Worm (Caenorhabditis elegans) whole organism, late embryonic: ENCODE data around the gene srw-9.

Experiments
- F13H6.1 ChIP-seq: sonication (generic microtip); optimal IDR thresholded peaks from 2 replicates; lab custom pipeline; 2016; ENCODE audit warnings: missing genetic modification characterization, missing compliant biosample characterization
- K09A11.1 ChIP-seq: sonication (generic microtip); optimal IDR thresholded peaks from 2 replicates; lab custom pipeline; 2017; ENCODE audit warnings: antibody characterized with exemption, mild to moderate bottlenecking, missing genetic modification characterization, missing compliant biosample characterization; ENCODE audit not compliant: insufficient read depth
- ceh-19 ChIP-seq: fragments of 200-800 bp; sonication (Bioruptor generic); optimal IDR thresholded peaks from 2 replicates; lab custom pipeline; 2018; ENCODE audit warnings: mild to moderate bottlenecking, missing genetic modification characterization, missing compliant biosample characterization
- ceh-45 ChIP-seq: fragments of 200-800 bp; sonication (Bioruptor generic); IDR thresholded peaks from 2 replicates; pipeline ENCODE4 v1.3.6; 2022; ENCODE audit warnings: missing genetic modification reagents, missing genetic modification characterization, missing compliant biosample characterization
- dmd-4 ChIP-seq: sonication (generic microtip); optimal IDR thresholded peaks from 2 replicates; lab custom pipeline; 2016; ENCODE audit warnings: borderline replicate concordance, missing genetic modification characterization, missing compliant biosample characterization
- eyg-1 ChIP-seq: sonication (generic microtip); optimal IDR thresholded peaks from 2 replicates; lab custom pipeline; 2016; ENCODE audit warnings: missing genotype, missing genetic modification characterization, missing compliant biosample characterization
- fax-1 ChIP-seq: sonication (generic microtip); optimal IDR thresholded peaks from 2 replicates; lab custom pipeline; 2016; ENCODE audit warnings: missing genotype, missing genetic modification characterization, missing compliant biosample characterization
- fkh-6 ChIP-seq: sonication (generic microtip); optimal IDR thresholded peaks from 2 replicates; lab custom pipeline; 2016; ENCODE audit warnings: missing genetic modification characterization, missing compliant biosample characterization
- hlh-30 ChIP-seq: sonication (generic microtip); optimal IDR thresholded peaks from 2 replicates; lab custom pipeline; 2017; ENCODE audit warnings: antibody characterized with exemption, missing genetic modification characterization, missing compliant biosample characterization; ENCODE audit not compliant: insufficient read depth
- lim-6 ChIP-seq: sonication (generic microtip); optimal IDR thresholded peaks from 2 replicates; lab custom pipeline; 2016; ENCODE audit warnings: missing genetic modification characterization, missing compliant biosample characterization
- lin-11 ChIP-seq: fragments of 200-800 bp; sonication (Bioruptor generic); optimal IDR thresholded peaks from 2 replicates; lab custom pipeline; 2018; ENCODE audit warnings: mild to moderate bottlenecking, missing genetic modification characterization, missing compliant biosample characterization
- npax-4 ChIP-seq: sonication (generic microtip); optimal IDR thresholded peaks from 2 replicates; lab custom pipeline; 2016; ENCODE audit warnings: missing genetic modification characterization, missing compliant biosample characterization
- pax-1 ChIP-seq: fragments of 150-350 bp; optimal IDR thresholded peaks from 2 replicates; lab custom pipeline; 2014; ENCODE audit warnings: missing biosample characterization, missing genetic modification characterization
- pha-4 ChIP-seq: fragments of 150-350 bp; optimal IDR thresholded peaks from 2 replicates; lab custom pipeline; 2018; ENCODE audit warnings: missing biosample characterization, missing genetic modification reagents, missing genetic modification characterization
- sox-2 ChIP-seq: fragments of 200-800 bp; sonication (Bioruptor generic); IDR thresholded peaks from 2 replicates; pipeline ENCODE4 v1.3.6; 2022; ENCODE audit warnings: missing genetic modification reagents, missing genetic modification characterization, missing compliant biosample characterization
- unc-42 ChIP-seq: sonication (generic microtip); optimal IDR thresholded peaks from 2 replicates; lab custom pipeline; 2016; ENCODE audit warnings: missing genotype, missing genetic modification characterization, missing compliant biosample characterization
- ztf-16 ChIP-seq: sonication (generic microtip); optimal IDR thresholded peaks from 2 replicates; lab custom pipeline; 2017; ENCODE audit warnings: missing genetic modification characterization, missing compliant biosample characterization

The srw-9 gene

ce11 chrIII:12807726-12808125 is 50.3 kb downstream of the srw-9 start, which contains the start of gene BE10.3:
BE10.3 (plus strand) TSS chrIII:12808026.
- TF ChIP-seq ceh-19 (GFP tag; lab: Kevin White, UChicago) (no peak), K09A11.1 (tag; lab: Kevin White, UChicago) (no peak), hlh-30 (tag; lab: Kevin White, UChicago) (no peak), F13H6.1 (tag; lab: Kevin White, UChicago) (no peak), ztf-16 (tag; lab: Kevin White, UChicago) (no peak), unc-42 (tag; lab: Kevin White, UChicago) (no peak), fkh-6 (tag; lab: Kevin White, UChicago) (no peak), lin-11 (tag; lab: Kevin White, UChicago) (no peak), ceh-45 (GFP tag; lab: Robert Waterston, UW) (no peak), pha-4 (tag; lab: Kevin White, UChicago) (no peak), dmd-4 (tag; lab: Kevin White, UChicago) (no peak), npax-4 (tag; lab: Kevin White, UChicago) (no peak), pax-1 (no peak), eyg-1 (no peak), lim-6 (no peak), fax-1 (no peak), sox-2 (GFP tag; lab: Robert Waterston, UW) (no peak)
